4 worm cellular contexts compared by ENCODE assay signal in genomic region chrV:14424958-14425492, ce11.
TF ChIP-seq lines count a peak whose summit lies in the region.

Gene rrsr-1 (minus strand): TSS chrV:14425008.

TF ChIP-seq in whole organism, L2 larva, 48 proteins besides CTCF, POLR2A, EP300 and RAD21 (continues in another document):
- no peak for TF ChIP-seq ceh-82 (tag; optimal IDR thresholded peaks at IDR 0.05; lab: Kevin White, UChicago)
- peak; percentile 28 for TF ChIP-seq sma-3 (GFP tag; optimal IDR thresholded peaks at IDR 0.05; lab: Kevin White, UChicago)
- peak; percentile 46 for TF ChIP-seq nhr-129 (tag; optimal IDR thresholded peaks at IDR 0.05; lab: Kevin White, UChicago)
- TF ChIP-seq R02D3.7 (tag; optimal IDR thresholded peaks at IDR 0.05; lab: Kevin White, UChicago), result no peak
- TF ChIP-seq sma-9 (GFP tag; optimal IDR thresholded peaks at IDR 0.05; lab: Kevin White, UChicago), result peak; percentile 47
- no peak for TF ChIP-seq sma-9 (tag; optimal IDR thresholded peaks at IDR 0.05; lab: Kevin White, UChicago)
- TF ChIP-seq unc-55 (GFP tag; optimal IDR thresholded peaks at IDR 0.05; lab: Kevin White, UChicago), result peak; percentile 54
- TF ChIP-seq zag-1 (tag; optimal IDR thresholded peaks at IDR 0.05; lab: Kevin White, UChicago), result no peak
- TF ChIP-seq unc-62 (GFP tag; optimal IDR thresholded peaks at IDR 0.05; lab: Kevin White, UChicago), result no peak
- no peak for TF ChIP-seq alr-1 (tag; optimal IDR thresholded peaks at IDR 0.05; lab: Kevin White, UChicago)
- no peak for TF ChIP-seq unc-39 (tag; optimal IDR thresholded peaks at IDR 0.05; lab: Kevin White, UChicago)
- TF ChIP-seq ceh-16 (tag; optimal IDR thresholded peaks at IDR 0.05; lab: Kevin White, UChicago), result no peak
- no peak for TF ChIP-seq elt-1 (tag; optimal IDR thresholded peaks at IDR 0.05; lab: Kevin White, UChicago)
- no peak for TF ChIP-seq lin-39 (tag; optimal IDR thresholded peaks at IDR 0.05; lab: Kevin White, UChicago)
- no peak for TF ChIP-seq nhr-12 (tag; optimal IDR thresholded peaks at IDR 0.05; lab: Kevin White, UChicago)
- no peak for TF ChIP-seq sem-4 (tag; optimal IDR thresholded peaks at IDR 0.05; lab: Kevin White, UChicago)
- TF ChIP-seq snpc-4 (tag; optimal IDR thresholded peaks at IDR 0.05; lab: Kevin White, UChicago), result no peak
- no peak for TF ChIP-seq gmeb-1 (tag; optimal IDR thresholded peaks at IDR 0.05; lab: Kevin White, UChicago)
- no peak for TF ChIP-seq ZK546.5 (tag; optimal IDR thresholded peaks at IDR 0.05; lab: Kevin White, UChicago)
- TF ChIP-seq nhr-77 (tag; optimal IDR thresholded peaks at IDR 0.05; lab: Kevin White, UChicago), result no peak
- no peak for TF ChIP-seq aly-2 (tag; optimal IDR thresholded peaks at IDR 0.05; lab: Kevin White, UChicago)
- TF ChIP-seq peb-1 (tag; optimal IDR thresholded peaks at IDR 0.05; lab: Kevin White, UChicago), result no peak
- TF ChIP-seq nhr-23 (tag; optimal IDR thresholded peaks at IDR 0.05; lab: Kevin White, UChicago), result no peak
- peak; percentile 56 for TF ChIP-seq C34F6.9 (tag; optimal IDR thresholded peaks at IDR 0.05; lab: Kevin White, UChicago)
- TF ChIP-seq lin-11 (tag; optimal IDR thresholded peaks at IDR 0.05; lab: Kevin White, UChicago), result peak; percentile 38

TF ChIP-seq in whole organism, L4 larva, 104 proteins besides CTCF, POLR2A, EP300 and RAD21 (continues in another document):
- TF ChIP-seq unc-130 (GFP tag; optimal IDR thresholded peaks at IDR 0.05; lab: Kevin White, UChicago), result peak; percentile 36
- no peak for TF ChIP-seq saeg-2 (GFP tag; IDR thresholded peaks at IDR 0.05; lab: Robert Waterston, UW)
- no peak for TF ChIP-seq duxl-1 (tag; optimal IDR thresholded peaks at IDR 0.05; lab: Kevin White, UChicago; ENCODE audit: poor library complexity)
- no peak for TF ChIP-seq dmd-6 (GFP tag; IDR thresholded peaks at IDR 0.05; lab: Robert Waterston, UW)
- no peak for TF ChIP-seq php-3 (GFP tag; IDR thresholded peaks at IDR 0.05; lab: Robert Waterston, UW)
- TF ChIP-seq vab-7 (GFP tag; IDR thresholded peaks at IDR 0.05; lab: Robert Waterston, UW), result no peak
- TF ChIP-seq nhr-6 (tag; optimal IDR thresholded peaks at IDR 0.05; lab: Kevin White, UChicago), result peak; percentile 86
- TF ChIP-seq ceh-62 (tag; optimal IDR thresholded peaks at IDR 0.05; lab: Kevin White, UChicago), result no peak
- TF ChIP-seq hmg-1.1 (GFP tag; IDR thresholded peaks at IDR 0.05; lab: Robert Waterston, UW), result peak; percentile 40; the same call in 1 of the 2 replicates
- TF ChIP-seq D1046.2 (GFP tag; IDR thresholded peaks at IDR 0.05; lab: Robert Waterston, UW), result no peak
- TF ChIP-seq mxl-3 (GFP tag; optimal IDR thresholded peaks at IDR 0.05; lab: Kevin White, UChicago), result no peak
- TF ChIP-seq nhr-76 (tag; optimal IDR thresholded peaks at IDR 0.05; lab: Kevin White, UChicago), result no peak
- TF ChIP-seq set-16 (GFP tag; IDR thresholded peaks at IDR 0.05; lab: Robert Waterston, UW), result no peak
- no peak for TF ChIP-seq unc-39 (tag; optimal IDR thresholded peaks at IDR 0.05; lab: Kevin White, UChicago)
- TF ChIP-seq ceh-44 (GFP tag; IDR thresholded peaks at IDR 0.05; lab: Robert Waterston, UW), result no peak
- TF ChIP-seq mxl-2 (GFP tag; conservative IDR thresholded peaks at IDR 0.05; lab: Robert Waterston, UW), result no peak
- TF ChIP-seq lin-13 (GFP tag; optimal IDR thresholded peaks at IDR 0.05; lab: Kevin White, UChicago), result peak; percentile 18
- TF ChIP-seq daf-8 (GFP tag; IDR thresholded peaks at IDR 0.05; lab: Robert Waterston, UW), result no peak
- TF ChIP-seq sdz-12 (GFP tag; optimal IDR thresholded peaks at IDR 0.05; lab: Kevin White, UChicago), result no peak
- no peak for TF ChIP-seq egl-27 (tag; optimal IDR thresholded peaks at IDR 0.05; lab: Kevin White, UChicago)
- TF ChIP-seq mes-2 (tag; optimal IDR thresholded peaks at IDR 0.05; lab: Kevin White, UChicago; ENCODE audit: poor library complexity, severe bottlenecking), result peak; percentile 88
- no peak for TF ChIP-seq nhr-10 (tag; optimal IDR thresholded peaks at IDR 0.05; lab: Kevin White, UChicago)
- TF ChIP-seq attf-4 (tag; optimal IDR thresholded peaks at IDR 0.05; lab: Kevin White, UChicago), result no peak
- TF ChIP-seq ama-1 (optimal IDR thresholded peaks at IDR 0.05; lab: Kevin White, UChicago), result no peak
- no peak for TF ChIP-seq tra-1 (GFP tag; IDR thresholded peaks at IDR 0.05; lab: Robert Waterston, UW)

TF ChIP-seq in whole organism, late embryonic, 69 proteins besides CTCF, POLR2A, EP300 and RAD21 (continues in another document):
- TF ChIP-seq ceh-14 (tag; optimal IDR thresholded peaks at IDR 0.05; lab: Kevin White, UChicago) (peak; percentile 66), K02D7.2 (tag; optimal IDR thresholded peaks at IDR 0.05; lab: Kevin White, UChicago) (no peak), elt-2 (tag; optimal IDR thresholded peaks at IDR 0.05; lab: Kevin White, UChicago) (peak; percentile 6), ceh-31 (tag; optimal IDR thresholded peaks at IDR 0.05; lab: Kevin White, UChicago) (peak; percentile 25), unc-86 (tag; optimal IDR thresholded peaks at IDR 0.05; lab: Kevin White, UChicago) (peak; percentile 10), ceh-2 (tag; optimal IDR thresholded peaks at IDR 0.05; lab: Kevin White, UChicago) (no peak), pat-9 (tag; optimal IDR thresholded peaks at IDR 0.05; lab: Kevin White, UChicago) (no peak), eyg-1 (tag; optimal IDR thresholded peaks at IDR 0.05; lab: Kevin White, UChicago) (no peak), tbx-2 (tag; optimal IDR thresholded peaks at IDR 0.05; lab: Kevin White, UChicago) (peak; percentile 36), ceh-45 (GFP tag; IDR thresholded peaks at IDR 0.05; lab: Robert Waterston, UW) (no peak), ceh-48 (tag; optimal IDR thresholded peaks at IDR 0.05; lab: Kevin White, UChicago) (no peak), Y22D7AL.16 (tag; optimal IDR thresholded peaks at IDR 0.05; lab: Kevin White, UChicago) (no peak), tbx-7 (tag; optimal IDR thresholded peaks at IDR 0.05; lab: Kevin White, UChicago) (no peak), nfya-1 (tag; optimal IDR thresholded peaks at IDR 0.05; lab: Kevin White, UChicago) (peak; percentile 44), ztf-16 (tag; optimal IDR thresholded peaks at IDR 0.05; lab: Kevin White, UChicago) (no peak), ceh-34 (tag; optimal IDR thresholded peaks at IDR 0.05; lab: Kevin White, UChicago) (peak; percentile 15), K09A11.1 (tag; optimal IDR thresholded peaks at IDR 0.05; lab: Kevin White, UChicago; ENCODE audit: insufficient read depth) (peak; percentile 26), odd-2 (tag; optimal IDR thresholded peaks at IDR 0.05; lab: Kevin White, UChicago) (no peak), ahr-1 (tag; optimal IDR thresholded peaks at IDR 0.05; lab: Kevin White, UChicago) (no peak), hlh-8 (tag; optimal IDR thresholded peaks at IDR 0.05; lab: Kevin White, UChicago) (no peak), C08G9.2 (tag; optimal IDR thresholded peaks at IDR 0.05; lab: Kevin White, UChicago) (no peak), C38D4.7 (GFP tag; optimal IDR thresholded peaks at IDR 0.05; lab: Kevin White, UChicago) (no peak), sox-2 (GFP tag; IDR thresholded peaks at IDR 0.05; lab: Robert Waterston, UW) (no peak), pax-1 (tag; optimal IDR thresholded peaks at IDR 0.05; lab: Kevin White, UChicago) (no peak), zip-5 (tag; optimal IDR thresholded peaks at IDR 0.05; lab: Kevin White, UChicago) (peak; percentile 13), npax-4 (tag; optimal IDR thresholded peaks at IDR 0.05; lab: Kevin White, UChicago) (no peak), rnt-1 (tag; optimal IDR thresholded peaks at IDR 0.05; lab: Kevin White, UChicago) (no peak)

TF ChIP-seq in whole organism, mixed stage, embryonic, 35 proteins besides CTCF, POLR2A, EP300 and RAD21:
- TF ChIP-seq lsy-2 (tag; optimal IDR thresholded peaks at IDR 0.05; lab: Kevin White, UChicago), result peak; percentile 18
- TF ChIP-seq ztf-11 (tag; optimal IDR thresholded peaks at IDR 0.05; lab: Kevin White, UChicago), result no peak
- TF ChIP-seq ham-2 (GFP tag; optimal IDR thresholded peaks at IDR 0.05; lab: Kevin White, UChicago), result no peak
- no peak for TF ChIP-seq unc-62 (GFP tag; optimal IDR thresholded peaks at IDR 0.05; lab: Kevin White, UChicago)
- TF ChIP-seq blmp-1 (tag; optimal IDR thresholded peaks at IDR 0.05; lab: Kevin White, UChicago), result no peak
- no peak for TF ChIP-seq nhr-237 (tag; optimal IDR thresholded peaks at IDR 0.05; lab: Kevin White, UChicago)
- TF ChIP-seq drap-1 (GFP tag; optimal IDR thresholded peaks at IDR 0.05; lab: Kevin White, UChicago), result peak; percentile 54
- TF ChIP-seq ces-1 (GFP tag; optimal IDR thresholded peaks at IDR 0.05; lab: Kevin White, UChicago), result no peak
- no peak for TF ChIP-seq mab-5 (tag; optimal IDR thresholded peaks at IDR 0.05; lab: Kevin White, UChicago)
- TF ChIP-seq unc-120 (tag; optimal IDR thresholded peaks at IDR 0.05; lab: Kevin White, UChicago; ENCODE audit: poor library complexity, severe bottlenecking), result no peak
- no peak for TF ChIP-seq flh-1 (GFP tag; optimal IDR thresholded peaks at IDR 0.05; lab: Kevin White, UChicago)
- no peak for TF ChIP-seq mls-2 (tag; optimal IDR thresholded peaks at IDR 0.05; lab: Kevin White, UChicago)
- no peak for TF ChIP-seq snpc-4 (tag; optimal IDR thresholded peaks at IDR 0.05; lab: Kevin White, UChicago)
- TF ChIP-seq sptf-1 (tag; optimal IDR thresholded peaks at IDR 0.05; lab: Kevin White, UChicago), result peak; percentile 36
- no peak for TF ChIP-seq cnd-1 (tag; optimal IDR thresholded peaks at IDR 0.05; lab: Kevin White, UChicago)
- TF ChIP-seq hlh-1 (tag; optimal IDR thresholded peaks at IDR 0.05; lab: Kevin White, UChicago), result peak; percentile 12
- no peak for TF ChIP-seq nhr-12 (tag; optimal IDR thresholded peaks at IDR 0.05; lab: Kevin White, UChicago)
- TF ChIP-seq mep-1 (tag; optimal IDR thresholded peaks at IDR 0.05; lab: Kevin White, UChicago), result no peak
- no peak for TF ChIP-seq tbx-8 (GFP tag; optimal IDR thresholded peaks at IDR 0.05; lab: Kevin White, UChicago)
- peak; percentile 12 for TF ChIP-seq nhr-2 (tag; optimal IDR thresholded peaks at IDR 0.05; lab: Kevin White, UChicago)
- TF ChIP-seq nhr-28 (tag; optimal IDR thresholded peaks at IDR 0.05; lab: Kevin White, UChicago), result no peak
- no peak for TF ChIP-seq bed-3 (GFP tag; optimal IDR thresholded peaks at IDR 0.05; lab: Kevin White, UChicago)
- no peak for TF ChIP-seq ceh-83 (GFP tag; optimal IDR thresholded peaks at IDR 0.05; lab: Kevin White, UChicago)
- TF ChIP-seq M03D4.4 (tag; optimal IDR thresholded peaks at IDR 0.05; lab: Kevin White, UChicago), result peak; percentile 46
- no peak for TF ChIP-seq ceh-39 (tag; optimal IDR thresholded peaks at IDR 0.05; lab: Kevin White, UChicago)
